Fruit fly (Drosophila melanogaster): Measurements from ENCODE around the gene CG5746.

Gene CG5746

DNA sequence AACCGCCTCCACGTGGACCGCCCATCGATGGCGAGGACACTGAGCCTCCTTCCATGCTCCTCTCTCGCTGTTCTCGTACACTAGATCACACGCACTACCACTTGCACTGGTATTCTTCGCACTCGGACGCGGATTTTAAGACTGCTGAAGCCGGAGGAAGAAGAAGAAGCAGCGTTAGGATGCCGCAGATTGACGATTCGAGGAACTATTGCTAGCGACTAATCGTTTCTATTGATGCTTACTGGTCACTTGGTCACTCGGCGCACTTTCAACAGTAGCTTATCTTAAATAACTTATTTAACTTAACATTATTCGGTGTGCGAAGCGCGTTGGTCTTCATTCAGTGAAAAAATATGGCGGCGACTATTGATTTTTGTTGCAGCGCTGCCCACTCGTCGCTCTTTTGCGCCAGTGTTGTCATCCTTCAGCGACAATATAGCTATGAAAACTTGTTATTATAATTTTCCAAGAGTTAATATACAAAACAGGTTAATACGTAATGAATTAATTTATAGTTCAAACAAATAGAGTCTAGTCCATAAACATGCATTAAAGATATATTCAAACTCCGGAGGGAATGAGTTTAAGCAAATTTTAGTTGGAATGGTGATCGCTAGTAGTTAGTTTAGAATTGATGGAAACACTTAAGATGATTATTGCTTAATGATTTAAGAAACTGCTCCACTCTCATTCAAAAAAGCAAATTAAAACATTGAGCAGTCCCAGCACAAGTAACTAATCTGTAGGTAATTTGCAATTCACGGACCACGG, at the start of gene CG5746, which contains the start of gene CG6454:
Gene CG5746 (minus strand): TSS at position 372 of the 771 bp plus-strand sequence.
Gene CG6454 (plus strand): TSS at position 763 of the 771 bp plus-strand sequence.
- TF ChIP-seq CTCF (optimal IDR thresholded peaks at IDR 0.05): no peak
- TF ChIP-seq CG8478 (optimal IDR thresholded peaks at IDR 0.05): no peak

DNA sequence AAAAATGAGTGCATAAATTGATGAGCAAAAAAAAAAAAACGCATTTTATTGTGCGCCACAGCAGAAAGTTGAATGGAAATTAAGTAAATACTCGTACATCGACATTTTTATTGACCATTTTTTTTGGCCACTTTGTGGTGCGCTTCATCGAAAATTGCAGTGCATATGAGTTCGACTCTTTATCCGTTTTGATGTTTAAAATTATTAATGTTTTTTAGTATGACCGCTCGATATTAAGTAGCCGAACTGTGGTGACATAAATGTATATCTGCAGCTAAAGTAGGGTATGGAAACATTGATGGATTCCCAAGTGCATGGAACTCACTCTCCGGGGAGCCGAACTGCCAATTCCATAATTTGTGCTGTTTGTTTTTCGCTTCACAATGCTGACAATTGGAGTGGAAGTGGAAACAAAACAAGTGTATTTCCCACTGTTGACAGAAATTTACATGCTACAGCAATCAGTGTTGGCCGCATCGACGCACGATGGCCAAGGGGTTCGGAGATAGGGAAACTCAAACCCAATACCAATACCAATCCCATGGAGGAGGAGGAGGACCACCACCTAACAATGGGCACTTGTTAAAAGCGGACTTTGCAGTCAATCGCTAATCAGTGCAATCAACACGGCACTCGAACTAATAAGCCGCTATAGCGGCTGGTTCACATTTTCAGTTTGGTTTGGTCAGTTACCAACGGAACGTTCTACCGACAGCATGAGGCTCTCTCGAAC, 43.8 kb upstream of the CG5746 start, which contains the start of gene CG13616:
Gene CG13616 (plus strand): TSS at position 683 of the 733 bp plus-strand sequence.
- TF ChIP-seq CTCF (optimal IDR thresholded peaks at IDR 0.05) (no peak), CG8478 (optimal IDR thresholded peaks at IDR 0.05) (no peak)

DNA sequence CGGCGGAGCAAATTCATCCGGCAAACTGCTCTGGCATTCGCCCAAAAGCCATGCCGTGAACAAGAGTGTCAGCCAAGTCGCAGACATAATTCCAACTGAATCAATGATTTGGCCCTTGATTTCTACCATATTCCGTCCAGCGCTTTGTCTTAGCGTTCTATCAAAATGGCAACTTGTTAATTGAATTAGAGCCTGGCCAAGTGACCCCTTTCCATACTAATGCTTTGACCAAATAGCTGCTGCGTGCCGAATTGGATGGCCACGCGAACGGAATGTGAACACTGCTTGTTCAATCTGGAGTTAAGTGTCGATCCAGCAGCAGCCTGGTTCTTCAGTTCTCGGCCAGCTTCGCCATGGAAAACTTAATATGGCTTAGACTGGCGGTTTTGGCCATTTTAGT, 41.6 kb upstream of the CG5746 start, which contains the start of the genes CG5768 and CG13615:
Gene CG5768 (minus strand): TSS at position 101 of the 400 bp plus-strand sequence.
Gene CG13615 (plus strand): TSS at position 280 of the 400 bp plus-strand sequence.
- TF ChIP-seq CTCF (optimal IDR thresholded peaks at IDR 0.05) (no peak), CG8478 (optimal IDR thresholded peaks at IDR 0.05) (no peak)

DNA sequence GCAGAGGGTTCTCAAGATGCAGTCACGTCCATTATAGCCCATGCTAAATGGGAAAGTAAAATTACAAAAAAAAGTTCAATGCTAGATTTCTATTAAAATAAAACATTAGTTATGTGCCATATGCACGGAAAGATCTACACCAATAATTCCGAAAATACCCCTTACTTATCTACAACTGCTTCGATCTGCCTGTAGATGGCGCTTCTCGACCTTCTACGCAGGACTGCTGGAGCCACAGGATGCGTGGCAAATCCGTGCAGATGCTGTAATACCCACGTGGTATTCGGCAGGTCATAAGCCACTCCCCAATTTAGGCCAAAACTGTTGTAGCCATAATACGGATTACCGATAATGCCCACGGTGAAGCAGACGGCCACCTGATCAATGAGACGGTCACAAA, 37.8 kb upstream of the CG5746 start:
- TF ChIP-seq CTCF (optimal IDR thresholded peaks at IDR 0.05) (peak; percentile 68 to 71), CG8478 (optimal IDR thresholded peaks at IDR 0.05) (no peak)

DNA sequence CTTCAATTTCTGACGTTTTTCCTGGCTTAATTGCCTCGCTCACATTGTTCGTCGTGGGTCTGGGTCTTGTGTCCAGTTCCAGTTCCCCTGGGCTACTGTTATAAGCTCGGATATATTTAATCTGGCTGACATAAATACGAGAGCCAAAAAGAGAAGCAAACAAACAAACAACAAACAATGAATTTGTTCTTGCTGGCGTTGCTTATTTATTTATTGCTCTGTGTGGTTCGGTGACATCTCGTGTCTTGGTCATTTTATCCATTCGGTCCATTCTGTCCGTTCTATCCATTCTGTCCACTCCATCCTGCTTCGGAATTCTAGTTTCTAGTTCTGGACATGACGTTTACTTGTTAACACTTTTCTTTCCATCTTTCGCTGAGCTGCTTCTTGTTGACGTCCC, 36.4 kb upstream of the CG5746 start, which contains the start of gene CG17780:
Gene CG17780 (minus strand): TSS at position 101 of the 400 bp plus-strand sequence.
- TF ChIP-seq CG8478 (optimal IDR thresholded peaks at IDR 0.05) (no peak), CTCF (optimal IDR thresholded peaks at IDR 0.05) (no peak)

DNA sequence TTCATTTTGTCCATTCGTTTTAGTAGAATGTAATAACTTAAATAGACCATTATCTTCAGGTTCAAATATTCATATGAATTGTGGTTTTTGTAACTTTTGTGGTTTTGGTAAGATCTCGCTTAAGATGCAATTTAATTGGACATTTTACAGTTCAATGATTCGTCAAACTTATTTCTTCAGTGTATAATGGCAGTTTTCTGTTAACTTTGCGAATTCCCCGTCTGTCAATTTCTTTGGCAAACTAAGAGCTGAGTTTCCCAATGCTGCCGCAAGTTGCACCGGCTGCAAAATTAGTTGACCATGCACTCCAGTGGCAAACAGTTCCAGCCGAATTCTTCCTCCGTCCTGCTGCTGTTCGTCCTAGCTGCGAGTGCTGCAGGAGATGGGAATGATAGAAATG, 28.0 kb upstream of the CG5746 start, which contains the start of gene CG33342:
Gene CG33342 (plus strand): TSS at position 301 of the 400 bp plus-strand sequence.
- no peak for TF ChIP-seq CG8478 (optimal IDR thresholded peaks at IDR 0.05)
- TF ChIP-seq CTCF (optimal IDR thresholded peaks at IDR 0.05): no peak

DNA sequence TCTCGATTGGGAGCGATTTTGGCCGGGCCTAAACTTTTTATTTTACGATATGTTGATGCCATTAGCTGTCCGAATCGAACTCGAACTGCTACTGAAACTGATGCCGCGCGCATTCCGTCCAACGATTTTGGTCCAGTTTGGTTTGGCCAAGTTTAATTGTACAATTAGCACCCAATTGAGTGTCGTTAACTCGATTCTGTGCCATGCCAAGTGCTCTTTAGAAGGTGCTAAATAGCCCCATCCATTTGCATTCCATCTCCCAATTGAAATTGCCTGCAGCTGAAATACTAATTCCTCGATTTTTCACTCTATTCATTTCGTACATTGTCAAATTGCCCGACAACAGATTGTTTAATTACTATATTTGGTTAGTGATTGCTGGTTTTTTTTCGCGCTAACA, 27.0 kb upstream of the CG5746 start, which contains the start of gene CG17781:
Gene CG17781 (minus strand): TSS at position 101 of the 400 bp plus-strand sequence.
- no peak for TF ChIP-seq CG8478 (optimal IDR thresholded peaks at IDR 0.05)
- no peak for TF ChIP-seq CTCF (optimal IDR thresholded peaks at IDR 0.05)

DNA sequence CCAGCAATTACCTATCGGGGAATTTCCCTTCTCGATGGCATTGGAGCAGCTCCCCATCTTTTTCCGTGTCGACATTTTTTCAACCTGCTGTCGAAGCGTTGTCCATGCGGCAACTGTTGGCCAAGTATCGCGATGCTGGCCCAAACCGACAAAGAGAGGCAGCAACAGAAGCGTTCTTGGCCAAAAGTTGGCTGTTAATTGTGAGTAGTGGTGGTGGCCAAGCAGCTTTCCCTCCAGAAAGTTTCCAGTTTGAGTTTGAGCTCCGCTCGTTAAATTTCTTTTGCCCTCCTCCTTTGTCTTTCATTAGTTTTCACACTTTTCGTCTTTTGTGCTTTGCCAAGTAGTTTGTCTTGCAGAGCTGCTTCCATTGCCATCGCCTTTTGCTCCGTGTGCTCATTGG, 24.1 kb upstream of the CG5746 start, which contains the start of gene CG17782:
Gene CG17782 (minus strand): TSS at position 101 of the 400 bp plus-strand sequence.
- TF ChIP-seq CG8478 (optimal IDR thresholded peaks at IDR 0.05) (no peak), CTCF (optimal IDR thresholded peaks at IDR 0.05) (no peak)

DNA sequence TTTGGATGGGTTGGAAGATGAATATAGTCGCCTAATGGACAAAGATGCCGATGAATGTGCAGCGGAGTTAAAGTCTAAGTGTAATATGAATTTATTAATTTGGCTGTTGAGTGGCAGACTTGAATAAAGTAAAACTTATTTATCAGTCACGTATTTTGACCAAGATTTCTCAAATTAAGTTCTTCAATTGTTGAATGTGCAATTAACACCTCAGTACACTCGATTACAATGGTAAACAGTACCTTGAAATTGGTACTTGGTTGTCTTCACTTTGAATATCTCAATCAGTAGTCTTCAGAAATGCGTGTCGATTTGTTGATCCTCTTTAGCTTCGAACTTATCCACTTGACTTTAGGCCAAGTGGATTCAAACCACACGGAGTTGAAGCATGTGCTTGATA, 20.7 kb upstream of the CG5746 start, which contains the start of gene CG13614:
Gene CG13614 (plus strand): TSS at position 301 of the 400 bp plus-strand sequence.
- no peak for TF ChIP-seq CTCF (optimal IDR thresholded peaks at IDR 0.05)
- no peak for TF ChIP-seq CG8478 (optimal IDR thresholded peaks at IDR 0.05)

DNA sequence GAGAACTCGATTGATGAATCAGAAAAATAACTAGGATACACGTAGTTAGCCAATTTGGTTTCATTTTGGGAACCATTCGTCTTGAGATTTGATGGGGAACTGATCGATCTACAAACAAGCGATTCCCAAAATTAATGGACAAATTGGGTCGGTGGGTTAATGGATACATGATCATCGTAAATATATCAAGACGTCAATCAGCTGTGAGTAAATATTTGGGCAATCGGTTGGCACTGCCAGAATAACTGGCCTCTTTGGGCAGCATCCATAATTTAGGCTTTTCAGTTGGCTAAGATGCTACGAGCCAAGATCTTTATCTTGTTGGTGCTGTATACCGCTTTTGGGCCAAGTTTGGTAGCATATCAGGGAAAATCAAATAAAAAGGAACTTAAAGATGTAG, 19.5 kb upstream of the CG5746 start, which contains the start of the genes CG42812 and CG33341:
Gene CG42812 (minus strand): TSS at position 101 of the 400 bp plus-strand sequence.
Gene CG33341 (plus strand): TSS at position 295 of the 400 bp plus-strand sequence.
- TF ChIP-seq CG8478 (optimal IDR thresholded peaks at IDR 0.05): no peak
- TF ChIP-seq CTCF (optimal IDR thresholded peaks at IDR 0.05): no peak

DNA sequence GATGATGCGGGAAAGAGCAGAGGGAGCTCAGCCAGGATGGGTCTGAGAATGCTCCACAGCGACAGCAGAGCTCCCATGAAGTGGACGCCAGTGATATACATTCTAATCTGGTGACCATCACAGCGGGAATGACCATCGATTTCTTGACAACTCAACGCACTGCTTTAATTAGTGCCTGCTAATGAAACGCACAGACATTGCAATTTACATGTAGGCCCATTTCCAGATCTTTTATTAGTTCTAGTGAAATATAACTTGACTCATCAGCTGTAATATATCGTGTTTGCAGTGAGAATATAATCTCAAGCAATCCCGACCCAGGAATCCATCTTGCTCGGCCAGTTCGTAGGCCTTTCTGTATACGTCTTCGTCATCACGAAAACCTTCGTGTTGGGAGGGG, 18.5 kb upstream of the CG5746 start, which contains the start of gene CG42811:
Gene CG42811 (minus strand): TSS at position 101 of the 400 bp plus-strand sequence.
- TF ChIP-seq CTCF (optimal IDR thresholded peaks at IDR 0.05) (no peak), CG8478 (optimal IDR thresholded peaks at IDR 0.05) (no peak)

DNA sequence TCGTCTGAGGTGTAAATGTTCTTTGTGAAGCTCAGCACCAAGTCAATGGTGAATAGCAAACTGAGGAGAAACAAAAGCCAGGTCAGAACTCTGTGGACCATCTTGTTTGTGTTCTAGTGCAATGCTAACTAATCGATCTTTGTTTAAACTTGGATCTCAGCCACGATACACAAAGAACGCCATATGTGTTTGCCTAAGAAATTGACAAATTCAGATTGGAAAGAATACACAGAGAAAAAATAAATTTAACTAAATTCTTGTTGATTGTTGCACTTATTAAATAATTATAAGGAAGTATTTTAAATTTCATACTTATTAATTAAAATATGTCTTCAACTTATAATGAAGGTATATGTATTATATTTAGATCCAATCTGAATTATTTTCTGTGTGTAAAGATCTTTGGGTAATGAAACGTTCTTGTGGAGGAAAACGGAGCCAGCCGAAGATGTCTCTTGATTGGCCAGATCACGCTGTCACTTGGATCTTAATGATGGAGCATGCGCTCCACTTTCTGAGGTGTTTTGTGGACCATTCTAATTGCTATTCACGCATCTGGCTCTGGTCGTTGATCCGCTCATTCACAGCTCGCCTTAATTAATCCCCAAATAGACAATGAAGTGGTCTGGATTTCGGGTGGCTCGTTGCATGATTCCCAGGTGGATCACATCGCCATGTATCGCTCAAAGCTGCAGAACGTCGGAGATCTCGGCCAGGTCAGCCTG, 16.5 kb upstream of the CG5746 start, which contains the start of the genes CG17784 and CG13613:
Gene CG17784 (minus strand): TSS at position 101 of the 725 bp plus-strand sequence.
Gene CG13613 (plus strand): TSS at position 675 of the 725 bp plus-strand sequence.
- no peak for TF ChIP-seq CTCF (optimal IDR thresholded peaks at IDR 0.05)
- TF ChIP-seq CG8478 (optimal IDR thresholded peaks at IDR 0.05): no peak

DNA sequence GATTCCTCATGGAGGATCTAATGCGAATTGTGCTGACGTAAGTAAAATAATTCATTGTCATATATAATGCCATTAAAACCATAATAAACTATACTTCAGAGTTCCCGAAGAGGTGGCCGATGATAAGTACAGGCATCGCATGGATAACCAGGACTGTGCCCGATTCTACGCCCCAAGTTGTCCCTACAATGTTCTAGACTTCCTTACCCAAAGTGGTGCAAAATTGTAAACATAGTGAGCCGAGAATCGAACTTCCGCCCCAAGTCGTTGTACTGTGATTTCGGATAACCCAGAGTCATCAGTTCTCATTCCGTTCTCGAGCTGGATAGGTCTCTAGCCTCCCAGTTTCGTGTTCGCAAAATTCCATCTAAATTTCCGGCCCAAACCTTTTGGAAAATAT, 14.2 kb upstream of the CG5746 start, which contains the start of gene CG33340:
Gene CG33340 (plus strand): TSS at position 301 of the 400 bp plus-strand sequence.
- no peak for TF ChIP-seq CG8478 (optimal IDR thresholded peaks at IDR 0.05)
- no peak for TF ChIP-seq CTCF (optimal IDR thresholded peaks at IDR 0.05)

DNA sequence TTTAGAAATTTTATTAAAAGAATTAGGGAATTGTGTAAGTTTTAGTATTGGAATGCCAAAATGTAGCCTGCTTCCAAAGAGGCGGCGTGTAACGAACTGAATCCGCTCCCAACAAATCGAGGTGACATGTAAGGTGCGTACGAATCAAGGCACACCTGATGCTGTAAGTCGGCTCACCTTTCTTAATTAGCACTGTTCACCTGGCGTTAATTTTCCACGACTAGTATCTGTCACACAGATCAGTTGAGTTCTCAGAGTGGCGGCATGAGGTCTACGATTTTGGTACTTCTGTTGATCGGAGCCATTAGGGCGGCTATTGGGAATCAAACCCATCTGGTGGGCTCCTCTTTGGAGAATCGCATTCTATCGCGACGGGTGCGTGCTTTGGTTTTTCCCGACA, 13.0 kb upstream of the CG5746 start, which contains the start of the genes CG5762 and CG33339:
Gene CG5762 (minus strand): TSS at position 101 of the 400 bp plus-strand sequence.
Gene CG33339 (plus strand): TSS at position 265 of the 400 bp plus-strand sequence.
- TF ChIP-seq CTCF (optimal IDR thresholded peaks at IDR 0.05) (no peak), CG8478 (optimal IDR thresholded peaks at IDR 0.05) (no peak)
